Fruit fly (Drosophila melanogaster) whole organism, embryonic: ENCODE results near the gene Sys1.
A peak's percentile ranks its signal among the peaks of the same experiment; 100 is the strongest.

Source experiments
- Atf6 ChIP-seq: fragments of 200-800 bp; sonication (Bioruptor generic); IDR thresholded peaks from 2 replicates; pipeline ENCODE4 v1.3.6; 2022; ENCODE audit warnings: missing biosample characterization, missing genetic modification characterization
- C15 ChIP-seq: fragments of 200-800 bp; sonication (Bioruptor generic); IDR thresholded peaks from 3 replicates; pipeline ENCODE4 v1.3.6; 2022; ENCODE audit warnings: missing biosample characterization, missing genetic modification characterization
- CG10462 ChIP-seq: fragments of 200-800 bp; sonication (Bioruptor generic); optimal IDR thresholded peaks from 2 replicates; lab custom pipeline; 2016; ENCODE audit warnings: missing biosample characterization, missing genetic modification characterization
- CG10654 ChIP-seq: fragments of 200-800 bp; sonication (Bioruptor generic); optimal IDR thresholded peaks from 2 replicates; lab custom pipeline; 2016; ENCODE audit warnings: missing biosample characterization, missing genetic modification characterization
- CG11093 ChIP-seq: fragments of 200-800 bp; sonication (Bioruptor generic); IDR thresholded peaks from 3 replicates; pipeline ENCODE4 v1.3.6; 2022; ENCODE audit warnings: missing biosample characterization, missing genetic modification characterization
- CG11398 ChIP-seq: fragments of 200-800 bp; sonication (Bioruptor generic); optimal IDR thresholded peaks from 2 replicates; lab custom pipeline; 2016; ENCODE audit warnings: missing biosample characterization, missing genetic modification characterization
- CG12769 ChIP-seq: fragments of 200-800 bp; sonication (Bioruptor generic); optimal IDR thresholded peaks from 2 replicates; lab custom pipeline; 2019; ENCODE audit warnings: missing biosample characterization, mild to moderate bottlenecking, missing genetic modification characterization, moderate library complexity
- CG14050 ChIP-seq: fragments of 200-800 bp; sonication (Bioruptor generic); IDR thresholded peaks from 3 replicates; pipeline ENCODE4 v1.3.6; 2022; ENCODE audit warnings: missing biosample characterization, missing genetic modification characterization
- CG14441 ChIP-seq: fragments of 200-800 bp; sonication (Bioruptor generic); IDR thresholded peaks from 2 replicates; pipeline ENCODE4 v1.3.6; 2022; ENCODE audit warnings: missing biosample characterization, missing genetic modification characterization
- CG17612 ChIP-seq: fragments of 200-800 bp; sonication (Bioruptor generic); IDR thresholded peaks from 2 replicates; pipeline ENCODE4 v1.3.6; 2022; ENCODE audit warnings: missing biosample characterization, missing genetic modification characterization
- CG17802 ChIP-seq: fragments of 200-800 bp; sonication (Bioruptor generic); optimal IDR thresholded peaks from 2 replicates; lab custom pipeline; 2018; ENCODE audit warnings: missing biosample characterization, mild to moderate bottlenecking, missing genetic modification characterization, moderate library complexity
- CG2875 ChIP-seq: fragments of 200-800 bp; sonication (Bioruptor generic); optimal IDR thresholded peaks from 2 replicates; lab custom pipeline; 2017; ENCODE audit warnings: missing biosample characterization, mild to moderate bottlenecking, missing genetic modification characterization, missing genetic modification reagents
- CG30403 ChIP-seq: fragments of 200-800 bp; sonication (Bioruptor generic); optimal IDR thresholded peaks from 3 replicates; lab custom pipeline; 2016; ENCODE audit warnings: missing biosample characterization, missing genetic modification characterization
- CG3163 ChIP-seq: fragments of 200-800 bp; sonication (Bioruptor generic); optimal IDR thresholded peaks from 3 replicates; lab custom pipeline; 2016; ENCODE audit warnings: missing biosample characterization, missing genetic modification characterization
- CG4404 ChIP-seq: fragments of 200-800 bp; sonication (Bioruptor generic); IDR thresholded peaks from 2 replicates; pipeline ENCODE4 v1.3.6; 2022; ENCODE audit warnings: missing biosample characterization, missing genetic modification characterization
- CG4707 ChIP-seq: fragments of 200-800 bp; sonication (Bioruptor generic); optimal IDR thresholded peaks from 2 replicates; lab custom pipeline; 2018; ENCODE audit warnings: missing biosample characterization, mild to moderate bottlenecking, missing genetic modification characterization, moderate library complexity
- CG4730 ChIP-seq: fragments of 200-800 bp; sonication (Bioruptor generic); IDR thresholded peaks from 2 replicates; pipeline ENCODE4 v1.3.6; 2022; ENCODE audit warnings: missing biosample characterization, missing genetic modification characterization
- CG6175 ChIP-seq: fragments of 200-800 bp; sonication (Bioruptor generic); IDR thresholded peaks from 3 replicates; pipeline ENCODE4 v1.3.6; 2022; ENCODE audit warnings: missing biosample characterization, missing genetic modification characterization
- CG6689 ChIP-seq: fragments of 200-800 bp; sonication (Bioruptor generic); IDR thresholded peaks from 2 replicates; pipeline ENCODE4 v1.3.6; 2022; ENCODE audit warnings: missing biosample characterization, missing genetic modification characterization
- CG7372 ChIP-seq: fragments of 200-800 bp; sonication (Bioruptor generic); IDR thresholded peaks from 2 replicates; pipeline ENCODE4 v1.3.6; 2022; ENCODE audit warnings: missing biosample characterization, missing genetic modification characterization
- CG7928 ChIP-seq: fragments of 200-800 bp; sonication (Bioruptor generic); optimal IDR thresholded peaks from 2 replicates; lab custom pipeline; 2017; ENCODE audit warnings: missing biosample characterization, mild to moderate bottlenecking, missing genetic modification characterization
- D ChIP-seq, 2 experiments: fragments of 200-800 bp in 1 of 2; fragments of >200 bp in 1 of 2; sonication (Bioruptor generic) in 1 of 2; optimal IDR thresholded peaks; 2 replicates in 1 of 2; 3 replicates in 1 of 2; lab custom pipeline; 2017; ENCODE audit warnings: mild to moderate bottlenecking in 1 of 2, missing biosample characterization in 1 of 2, missing genetic modification characterization in 1 of 2, missing genetic modification reagents in 1 of 2
- D19A ChIP-seq: fragments of 200-800 bp; optimal IDR thresholded peaks from 3 replicates; lab custom pipeline; 2019; ENCODE audit warnings: missing biosample characterization, mild to moderate bottlenecking, missing genetic modification characterization, moderate library complexity
- HLH3B ChIP-seq: fragments of 200-800 bp; sonication (Bioruptor generic); IDR thresholded peaks from 2 replicates; pipeline ENCODE4 v1.3.6; 2022; ENCODE audit warnings: missing biosample characterization, missing genetic modification characterization
- HLHmδ ChIP-seq: fragments of 200-800 bp; sonication (Bioruptor generic); optimal IDR thresholded peaks from 2 replicates; lab custom pipeline; 2018; ENCODE audit warnings: missing biosample characterization, mild to moderate bottlenecking, missing genetic modification characterization, moderate library complexity
- MBD-R2 ChIP-seq: fragments of 200-800 bp; sonication (Bioruptor generic); IDR thresholded peaks from 2 replicates; pipeline ENCODE4 v1.3.6; 2022; ENCODE audit warnings: missing biosample characterization, missing genetic modification characterization
- Nf-YA ChIP-seq: fragments of 200-800 bp; sonication (Bioruptor generic); IDR thresholded peaks from 2 replicates; pipeline ENCODE4 v1.3.6; 2022; ENCODE audit warnings: missing biosample characterization, missing genetic modification characterization
- Ptx1 ChIP-seq: fragments of 200-800 bp; sonication (Bioruptor generic); IDR thresholded peaks from 2 replicates; pipeline ENCODE4 v1.3.6; 2022; ENCODE audit warnings: missing biosample characterization, missing genetic modification characterization
- Side ChIP-seq: fragments of 200-800 bp; sonication (Bioruptor generic); optimal IDR thresholded peaks from 2 replicates; lab custom pipeline; 2016; ENCODE audit warnings: missing biosample characterization, missing genetic modification characterization
- bsh ChIP-seq, 2 experiments: fragments of 200-800 bp; sonication (Bioruptor generic); optimal IDR thresholded peaks; 2 replicates each; lab custom pipeline; 2017 to 2018; ENCODE audit warnings: mild to moderate bottlenecking in 2 of 2, missing biosample characterization in 2 of 2, missing genetic modification characterization in 2 of 2, moderate library complexity in 1 of 2
- esg ChIP-seq: fragments of 200-800 bp; sonication (Bioruptor generic); conservative IDR thresholded peaks from 2 replicates; pipeline ENCODE4 v1.3.6; 2022; ENCODE audit warnings: missing biosample characterization, missing genetic modification characterization
- ewg ChIP-seq: fragments of 200-800 bp; sonication (Bioruptor generic); optimal IDR thresholded peaks from 3 replicates; lab custom pipeline; 2017; ENCODE audit warnings: mild to moderate bottlenecking, missing biosample characterization, missing genetic modification reagents, missing genetic modification characterization
- ind ChIP-seq: fragments of 200-800 bp; sonication (Bioruptor generic); optimal IDR thresholded peaks from 3 replicates; lab custom pipeline; 2016; ENCODE audit warnings: missing biosample characterization, missing genetic modification characterization
- jumu ChIP-seq: fragments of 200-800 bp; sonication (Bioruptor generic); optimal IDR thresholded peaks from 3 replicates; lab custom pipeline; 2016; ENCODE audit warnings: missing biosample characterization, missing genetic modification characterization
- luna ChIP-seq: fragments of 200-800 bp; sonication (Bioruptor generic); optimal IDR thresholded peaks from 2 replicates; lab custom pipeline; 2016; ENCODE audit warnings: missing biosample characterization, missing genetic modification characterization
- nerfin-2 ChIP-seq: fragments of 200-800 bp; sonication (Bioruptor generic); IDR thresholded peaks from 2 replicates; pipeline ENCODE4 v1.3.6; 2022; ENCODE audit warnings: missing biosample characterization, missing genetic modification characterization; ENCODE audit not compliant: partially characterized antibody
- p53 ChIP-seq: fragments of 200-800 bp; sonication (Bioruptor generic); optimal IDR thresholded peaks from 2 replicates; lab custom pipeline; 2016; ENCODE audit warnings: missing biosample characterization, missing genetic modification characterization
- psq ChIP-seq: fragments of 200-800 bp; sonication (Bioruptor generic); optimal IDR thresholded peaks from 2 replicates; lab custom pipeline; 2017; ENCODE audit warnings: missing biosample characterization, missing genetic modification characterization
- rib ChIP-seq: fragments of 200-800 bp; sonication (Bioruptor generic); IDR thresholded peaks from 2 replicates; pipeline ENCODE4 v1.3.6; 2022; ENCODE audit warnings: missing biosample characterization, missing genetic modification characterization
- sd ChIP-seq: fragments of 200-800 bp; sonication (Bioruptor generic); optimal IDR thresholded peaks from 3 replicates; lab custom pipeline; 2018; ENCODE audit warnings: missing biosample characterization, mild to moderate bottlenecking, missing genetic modification characterization, moderate library complexity
- sens ChIP-seq: fragments of 200-800 bp; sonication (Bioruptor generic); peaks from one replicate; lab custom pipeline; 2016; ENCODE audit warnings: missing biosample characterization, missing genetic modification characterization
- sim ChIP-seq: fragments of 200-800 bp; sonication (Bioruptor generic); IDR thresholded peaks from 2 replicates; pipeline ENCODE4 v1.3.6; 2022; ENCODE audit warnings: missing biosample characterization, missing genetic modification characterization
- slbo ChIP-seq: fragments of 200-800 bp; sonication (Bioruptor generic); IDR thresholded peaks from 2 replicates; pipeline ENCODE4 v1.3.6; 2022; ENCODE audit warnings: missing biosample characterization, missing genetic modification characterization
- sna ChIP-seq: fragments of 200-800 bp; sonication (Bioruptor generic); IDR thresholded peaks from 2 replicates; pipeline ENCODE4 v1.3.6; 2022; ENCODE audit warnings: missing biosample characterization, missing genetic modification characterization; ENCODE audit not compliant: partially characterized antibody
- sob ChIP-seq: fragments of 200-800 bp; sonication (Bioruptor generic); IDR thresholded peaks from 2 replicates; pipeline ENCODE4 v1.3.6; 2022; ENCODE audit warnings: missing biosample characterization, missing genetic modification characterization
- stwl ChIP-seq: fragments of 200-800 bp; sonication (Bioruptor generic); optimal IDR thresholded peaks from 3 replicates; lab custom pipeline; 2018; ENCODE audit warnings: missing biosample characterization, mild to moderate bottlenecking, missing genetic modification characterization, moderate library complexity
- tin ChIP-seq: fragments of 200-800 bp; sonication (Bioruptor generic); optimal IDR thresholded peaks from 3 replicates; lab custom pipeline; 2016; ENCODE audit warnings: missing biosample characterization, missing genetic modification characterization
- usp ChIP-seq: fragments of >200 bp; optimal IDR thresholded peaks from 2 replicates; lab custom pipeline; 2017; ENCODE audit warnings: missing biosample characterization, missing genetic modification characterization
- wdn ChIP-seq: fragments of 200-800 bp; sonication (Bioruptor generic); IDR thresholded peaks from 2 replicates; pipeline ENCODE4 v1.3.6; 2022; ENCODE audit warnings: missing biosample characterization, missing genetic modification characterization
- wek ChIP-seq: fragments of 200-800 bp; sonication (Bioruptor generic); optimal IDR thresholded peaks from 3 replicates; lab custom pipeline; 2018; ENCODE audit warnings: missing biosample characterization, mild to moderate bottlenecking, missing genetic modification characterization, moderate library complexity
- zen2 ChIP-seq: fragments of 200-800 bp; sonication (Bioruptor generic); IDR thresholded peaks from 3 replicates; pipeline ENCODE4 v1.3.6; 2022; ENCODE audit warnings: missing biosample characterization, missing genetic modification characterization; ENCODE audit not compliant: partially characterized antibody

Sys1 gene

dm6 chr3R:8652731-8653130, at the start of gene Sys1, which contains the start of gene Dhod (continued):
- TF ChIP-seq D (optimal IDR thresholded peaks at IDR 0.05; lab: Kevin White, UChicago) (no peak), D (GFP tag; optimal IDR thresholded peaks at IDR 0.05; lab: Kevin White, UChicago) (no peak), stwl (tag; lab: Kevin White, UChicago) (peak; percentile 31), Nf-YA (GFP tag; lab: Robert Waterston, UW) (peak; percentile 24; the same call in 1 of the 2 replicates), sens (GFP tag; lab: Kevin White, UChicago) (peak; percentile 96), bsh (GFP tag; optimal IDR thresholded peaks at IDR 0.05; lab: Kevin White, UChicago) (peak in 1 of 2 experiments; percentile 53), CG3163 (GFP tag; lab: Kevin White, UChicago) (peak; percentile 28), CG7928 (GFP tag; lab: Kevin White, UChicago) (peak; percentile 69), p53 (GFP tag; lab: Kevin White, UChicago) (no peak), CG17612 (GFP tag; lab: Robert Waterston, UW) (no peak), MBD-R2 (peak; percentile 85), CG4404 (GFP tag; lab: Robert Waterston, UW) (peak; percentile 45; the same call in 1 of the 2 replicates), Atf6 (GFP tag; lab: Robert Waterston, UW) (peak; percentile 58), CG11398 (peak; percentile 43), CG14441 (GFP tag; lab: Robert Waterston, UW) (peak; percentile 69), CG11093 (0 out of 3 replicates have a peak, but pooled peaks have one; percentile 40), rib (GFP tag; lab: Robert Waterston, UW) (no peak), jumu (GFP tag; lab: Kevin White, UChicago) (peak; percentile 77), nerfin-2 (GFP tag; lab: Robert Waterston, UW) (peak; percentile 64; the same call in 1 of the 2 replicates), sd (tag; lab: Kevin White, UChicago) (peak; percentile 72), zen2 (GFP tag; lab: Robert Waterston, UW) (peak; percentile 83; the same call in 2 of the 3 replicates), Ptx1 (GFP tag; lab: Robert Waterston, UW) (peak; percentile 71), wdn (GFP tag; lab: Robert Waterston, UW) (peak; percentile 43; the same call in 1 of the 2 replicates), ind (GFP tag; lab: Kevin White, UChicago) (peak; percentile 76), psq (GFP tag; lab: Kevin White, UChicago) (no peak), luna (GFP tag; lab: Kevin White, UChicago) (no peak), CG14050 (GFP tag; lab: Robert Waterston, UW) (no peak), sim (GFP tag; lab: Robert Waterston, UW) (no peak), esg (peak; percentile 49), CG2875 (GFP tag; lab: Kevin White, UChicago) (no peak), usp (no peak), Side (GFP tag; lab: Kevin White, UChicago) (peak; percentile 34), CG17802 (tag; lab: Kevin White, UChicago) (no peak), CG12769 (peak; percentile 64), CG4730 (peak; percentile 53), HLH3B (GFP tag; lab: Robert Waterston, UW) (peak; percentile 62), sob (GFP tag; lab: Robert Waterston, UW) (peak; percentile 78), C15 (GFP tag; lab: Robert Waterston, UW) (0 out of 3 replicates have a peak, but pooled peaks have one; percentile 40), CG7372 (GFP tag; lab: Robert Waterston, UW) (peak; percentile 27; the same call in 1 of the 2 replicates), slbo (GFP tag; lab: Robert Waterston, UW) (peak; percentile 90), D19A (tag; lab: Kevin White, UChicago) (peak; percentile 45), wek (GFP tag; lab: Kevin White, UChicago) (no peak), CG10462 (GFP tag; lab: Kevin White, UChicago) (peak; percentile 36), CG6689 (peak; percentile 91), CG10654 (GFP tag; lab: Kevin White, UChicago) (peak; percentile 47), HLHmδ (GFP tag; lab: Kevin White, UChicago) (no peak), CG6175 (no peak), ewg (GFP tag; lab: Kevin White, UChicago) (peak; percentile 21), CG30403 (GFP tag; lab: Kevin White, UChicago) (peak; percentile 75), tin (GFP tag; lab: Kevin White, UChicago) (peak; percentile 63), CG4707 (GFP tag; lab: Kevin White, UChicago) (no peak), sna (GFP tag; lab: Robert Waterston, UW) (peak; percentile 72; the same call in 1 of the 2 replicates)
